Worm (Caenorhabditis elegans) whole organism, L2 larva: ENCODE data around the gene acs-18.

Experiments
- Y55F3AM.14 ChIP-seq: fragments of 200-800 bp; sonication (Bioruptor generic); optimal IDR thresholded peaks from 2 replicates; lab custom pipeline; 2018; ENCODE audit warnings: mild to moderate bottlenecking, missing genetic modification characterization, missing compliant biosample characterization
- alr-1 ChIP-seq: fragments of 150-350 bp; optimal IDR thresholded peaks from 2 replicates; lab custom pipeline; 2014; ENCODE audit warnings: missing biosample characterization, missing genetic modification characterization
- ama-1 ChIP-seq: fragments of 150-350 bp; optimal IDR thresholded peaks from 2 replicates; lab custom pipeline; 2018; ENCODE audit warnings: inconsistent platforms
- blmp-1 ChIP-seq: sonication (generic microtip); optimal IDR thresholded peaks from 2 replicates; lab custom pipeline; 2017; ENCODE audit warnings: missing genetic modification characterization, mild to moderate bottlenecking, missing compliant biosample characterization, antibody characterized with exemption, moderate library complexity; ENCODE audit not compliant: insufficient read depth
- lin-13 ChIP-seq: fragments of 150-350 bp; optimal IDR thresholded peaks from 2 replicates; lab custom pipeline; 2014; ENCODE audit warnings: missing biosample characterization, missing genetic modification reagents, missing genetic modification characterization
- lsy-2 ChIP-seq, 2 experiments: fragments of 150-350 bp in 1 of 2; sonication (generic microtip) in 1 of 2; optimal IDR thresholded peaks; 2 replicates each; lab custom pipeline; 2014 to 2017; ENCODE audit warnings: missing biosample characterization in 2 of 2, missing genetic modification characterization in 2 of 2
- mdl-1 ChIP-seq, 2 experiments: fragments of 150-350 bp in 1 of 2; sonication (generic microtip) in 1 of 2; optimal IDR thresholded peaks; 2 replicates each; lab custom pipeline; 2017; ENCODE audit warnings: missing biosample characterization in 2 of 2, missing genetic modification characterization in 2 of 2
- nhr-12 ChIP-seq: fragments of 150-350 bp; optimal IDR thresholded peaks from 2 replicates; lab custom pipeline; 2014; ENCODE audit warnings: missing biosample characterization, missing genetic modification characterization
- nhr-77 ChIP-seq: fragments of 150-350 bp; optimal IDR thresholded peaks from 2 replicates; lab custom pipeline; 2014; ENCODE audit warnings: missing biosample characterization, missing genetic modification characterization
- snpc-4 ChIP-seq: fragments of 150-350 bp; optimal IDR thresholded peaks from 2 replicates; lab custom pipeline; 2014; ENCODE audit warnings: missing biosample characterization, missing genetic modification characterization
- unc-62 ChIP-seq: fragments of 150-350 bp; optimal IDR thresholded peaks from 2 replicates; lab custom pipeline; 2014; ENCODE audit warnings: missing biosample characterization, missing genetic modification reagents, missing genetic modification characterization

DNA sequence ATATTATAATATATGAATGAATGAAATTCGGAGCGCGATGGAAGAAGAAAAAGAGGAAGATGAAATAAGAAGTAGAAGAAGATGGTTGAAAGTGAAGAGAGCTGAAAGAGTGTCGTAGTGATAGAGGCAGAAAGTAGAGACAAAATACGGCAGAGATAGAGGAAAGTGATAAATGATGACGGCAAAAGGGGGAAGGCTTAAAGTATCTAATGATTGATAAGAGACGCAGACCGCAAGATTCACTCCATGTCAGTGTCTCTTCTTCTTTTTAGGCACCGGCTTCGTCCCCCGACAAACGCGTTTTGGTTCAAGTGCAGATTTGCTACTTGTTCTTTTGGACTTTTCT lies 28.9 kb upstream of the acs-18 start:
- TF ChIP-seq unc-62 (GFP tag; lab: Kevin White, UChicago) (peak; percentile 15), lsy-2 (tag; optimal IDR thresholded peaks at IDR 0.05; lab: Kevin White, UChicago) (peak in 1 of 2 experiments; percentile 52), snpc-4 (tag; lab: Kevin White, UChicago) (peak; percentile 1), Y55F3AM.14 (no peak), nhr-12 (tag; lab: Kevin White, UChicago) (no peak), mdl-1 (tag; optimal IDR thresholded peaks at IDR 0.05; lab: Kevin White, UChicago) (peak in 1 of 2 experiments; percentile 15), ama-1 (lab: Kevin White, UChicago) (no peak), alr-1 (tag; lab: Kevin White, UChicago) (no peak), blmp-1 (tag; lab: Kevin White, UChicago) (peak; percentile 100), nhr-77 (no peak), lin-13 (no peak)
